Worm (Caenorhabditis elegans) whole organism, L4 larva: ENCODE results near the gene T26H5.4.

Experiments used
- R02D3.7 ChIP-seq: fragments of 150-350 bp; sonication (generic microtip); optimal IDR thresholded peaks from 3 replicates; lab custom pipeline; 2014; ENCODE audit warnings: missing biosample characterization, missing genetic modification characterization
- hlh-11 ChIP-seq: fragments of 200-800 bp; sonication (Bioruptor generic); optimal IDR thresholded peaks from 2 replicates; lab custom pipeline; 2018; ENCODE audit warnings: mild to moderate bottlenecking, missing genetic modification characterization, missing compliant biosample characterization
- unc-62 ChIP-seq, 3 experiments: fragments of 150-350 bp in 1 of 3; sonication (generic microtip); optimal IDR thresholded peaks in 2 of 3; peaks in 1 of 3; 1 replicate in 1 of 3; 2 replicates in 2 of 3; lab custom pipeline; 2014 to 2017; ENCODE audit warnings: missing biosample characterization in 3 of 3, missing genetic modification characterization in 3 of 3, missing genetic modification reagents in 3 of 3, missing genotype in 1 of 3

- TF ChIP-seq hlh-11 (tag; lab: Kevin White, UChicago), result no peak
- peak in 1 of 2 experiments; percentile 92 for TF ChIP-seq unc-62 (GFP tag; optimal IDR thresholded peaks at IDR 0.05 in 1 of 2; lab: Kevin White, UChicago)
- TF ChIP-seq unc-62 (tag; optimal IDR thresholded peaks at IDR 0.05; lab: Kevin White, UChicago), result no peak
- TF ChIP-seq R02D3.7, result no peak
These were observed 3.9 kb downstream of the T26H5.4 start, which contains the start of gene T26H5.9 for ce11 chrV:15444615-15445014.
